Worm (Caenorhabditis elegans): ENCODE results near the gene soap-1.

DNA sequence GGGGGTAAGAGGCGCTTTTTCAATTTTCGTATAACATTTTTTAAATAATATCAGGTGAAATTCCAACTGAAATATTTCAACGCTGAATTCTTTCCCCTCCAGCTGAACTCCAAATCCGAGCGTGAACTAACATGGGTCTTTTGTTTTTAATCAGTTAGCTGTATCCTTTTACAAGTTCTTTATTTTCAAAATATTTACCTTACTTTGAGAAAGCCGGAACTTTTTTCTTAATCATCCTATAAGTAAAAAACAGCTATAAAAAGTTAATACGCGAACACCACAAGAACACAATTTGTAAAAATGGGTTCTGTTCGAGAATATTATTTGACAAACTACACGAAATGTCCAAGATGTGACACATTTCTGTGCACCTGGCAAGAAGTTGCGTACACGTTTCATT lies 50.5 kb downstream of the soap-1 start, which contains the start of gene srh-83:
- TF ChIP-seq nhr-11 (tag; optimal IDR thresholded peaks at IDR 0.05) (no peak), mep-1 (tag; optimal IDR thresholded peaks at IDR 0.05) (no peak), lin-13 (GFP tag; optimal IDR thresholded peaks at IDR 0.05) (no peak), lin-38 (GFP tag; IDR thresholded peaks at IDR 0.05) (no peak), ces-1 (GFP tag; optimal IDR thresholded peaks at IDR 0.05) (no peak), zag-1 (tag; optimal IDR thresholded peaks at IDR 0.05) (no peak), lsy-2 (tag; optimal IDR thresholded peaks at IDR 0.05) (no peak), aly-2 (tag; optimal IDR thresholded peaks at IDR 0.05) (no peak), pha-4 (GFP tag; IDR thresholded peaks at IDR 0.05) (no peak), pha-4 (tag; optimal IDR thresholded peaks at IDR 0.05) (no peak), skn-1 (tag; optimal IDR thresholded peaks at IDR 0.05) (no peak), unc-39 (tag; optimal IDR thresholded peaks at IDR 0.05) (no peak), lin-39 (tag; optimal IDR thresholded peaks at IDR 0.05) (no peak), ZK546.5 (tag; optimal IDR thresholded peaks at IDR 0.05) (no peak), fkh-10 (GFP tag; optimal IDR thresholded peaks at IDR 0.05) (no peak)

All from whole organism, L4 larva.